Worm (Caenorhabditis elegans) whole organism, L1 larva: Measurements from ENCODE around the gene F53A2.1.

Experiments used
- F16B12.6 ChIP-seq: fragments of 150-350 bp; optimal IDR thresholded peaks from 2 replicates; lab custom pipeline; 2014; ENCODE audit warnings: missing biosample characterization, missing genetic modification characterization
- aha-1 ChIP-seq: fragments of 150-350 bp; optimal IDR thresholded peaks from 2 replicates; lab custom pipeline; 2014; ENCODE audit warnings: missing biosample characterization, missing genetic modification characterization
- alr-1 ChIP-seq: fragments of 200-800 bp; sonication (Bioruptor generic); optimal IDR thresholded peaks from 2 replicates; lab custom pipeline; 2018; ENCODE audit warnings: borderline replicate concordance, mild to moderate bottlenecking, missing genetic modification characterization, missing compliant biosample characterization
- blmp-1 ChIP-seq: fragments of 150-350 bp; optimal IDR thresholded peaks from 2 replicates; lab custom pipeline; 2014; ENCODE audit warnings: missing biosample characterization, missing genetic modification characterization
- ceh-63 ChIP-seq: fragments of 200-800 bp; sonication (Bioruptor generic); optimal IDR thresholded peaks from 2 replicates; lab custom pipeline; 2018; ENCODE audit warnings: mild to moderate bottlenecking, missing genetic modification characterization, missing compliant biosample characterization
- ceh-8 ChIP-seq: fragments of 200-800 bp; sonication (Bioruptor generic); optimal IDR thresholded peaks from 2 replicates; lab custom pipeline; 2018; ENCODE audit warnings: mild to moderate bottlenecking, missing genetic modification characterization, moderate library complexity, missing compliant biosample characterization
- ceh-82 ChIP-seq, 3 experiments: fragments of 150-350 bp in 1 of 3; sonication (generic microtip) in 2 of 3; optimal IDR thresholded peaks; 2 replicates each; lab custom pipeline; 2014 to 2017; ENCODE audit warnings: missing biosample characterization in 3 of 3, missing genetic modification characterization in 3 of 3
- dpl-1 ChIP-seq, 3 experiments: fragments of 150-350 bp in 2 of 3; sonication (generic microtip) in 1 of 3; optimal IDR thresholded peaks; 2 replicates each; lab custom pipeline; 2014 to 2017; ENCODE audit warnings: missing biosample characterization in 3 of 3, missing genetic modification characterization in 3 of 3, missing genetic modification reagents in 3 of 3
- dsc-1 ChIP-seq: sonication (generic microtip); optimal IDR thresholded peaks from 2 replicates; lab custom pipeline; 2016; ENCODE audit warnings: mild to moderate bottlenecking, missing genetic modification characterization, missing compliant biosample characterization
- efl-1 ChIP-seq, 4 experiments: fragments of 150-350 bp; optimal IDR thresholded peaks in 3 of 4; peaks in 1 of 4; 1 replicate in 1 of 4; 2 replicates in 3 of 4; lab custom pipeline; 2014; ENCODE audit warnings: missing biosample characterization in 2 of 4, missing genetic modification characterization in 2 of 4, missing genetic modification reagents in 2 of 4
- efl-3 ChIP-seq: fragments of 200-800 bp; sonication (Bioruptor generic); optimal IDR thresholded peaks from 2 replicates; lab custom pipeline; 2018; ENCODE audit warnings: mild to moderate bottlenecking, missing genetic modification characterization, missing compliant biosample characterization
- elt-3 ChIP-seq, 6 experiments: fragments of 150-350 bp in 1 of 6; sonication (generic microtip); optimal IDR thresholded peaks; 2 replicates each; lab custom pipeline; 2017 to 2018; ENCODE audit warnings: missing biosample characterization in 6 of 6, missing genetic modification characterization in 6 of 6, inconsistent platforms in 1 of 6
- fkh-4 ChIP-seq: sonication (generic microtip); optimal IDR thresholded peaks from 2 replicates; lab custom pipeline; 2016; ENCODE audit warnings: missing compliant biosample characterization, missing genetic modification characterization, borderline replicate concordance
- hlh-17 ChIP-seq: fragments of 200-800 bp; sonication (Bioruptor generic); optimal IDR thresholded peaks from 2 replicates; lab custom pipeline; 2018; ENCODE audit warnings: missing genetic modification characterization, mild to moderate bottlenecking, missing compliant biosample characterization, moderate library complexity, borderline replicate concordance
- hlh-4 ChIP-seq: sonication (generic microtip); optimal IDR thresholded peaks from 2 replicates; lab custom pipeline; 2016; ENCODE audit warnings: mild to moderate bottlenecking, missing genetic modification characterization, missing compliant biosample characterization
- lin-13 ChIP-seq: fragments of 150-350 bp; optimal IDR thresholded peaks from 2 replicates; lab custom pipeline; 2014; ENCODE audit warnings: missing biosample characterization, missing genetic modification reagents, missing genetic modification characterization
- lin-15B ChIP-seq: fragments of 150-350 bp; sonication (generic microtip); optimal IDR thresholded peaks from 3 replicates; lab custom pipeline; 2014; ENCODE audit warnings: missing biosample characterization, missing genetic modification characterization
- lin-35 ChIP-seq, 2 experiments: fragments of 150-350 bp; optimal IDR thresholded peaks; 2 replicates each; lab custom pipeline; 2014; ENCODE audit warnings: missing biosample characterization in 2 of 2, missing genetic modification characterization in 2 of 2, missing genetic modification reagents in 2 of 2
- lsy-2 ChIP-seq, 2 experiments: fragments of 150-350 bp; optimal IDR thresholded peaks; 2 replicates each; lab custom pipeline; 2014; ENCODE audit warnings: missing biosample characterization in 2 of 2, missing genetic modification characterization in 2 of 2
- nhr-12 ChIP-seq: sonication (generic microtip); optimal IDR thresholded peaks from 2 replicates; lab custom pipeline; 2017; ENCODE audit warnings: missing biosample characterization, missing genetic modification characterization
- nhr-20 ChIP-seq: sonication (generic microtip); optimal IDR thresholded peaks from 2 replicates; lab custom pipeline; 2016; ENCODE audit warnings: mild to moderate bottlenecking, missing genetic modification characterization, missing compliant biosample characterization
- nhr-47 ChIP-seq: sonication (generic microtip); optimal IDR thresholded peaks from 2 replicates; lab custom pipeline; 2016; ENCODE audit warnings: mild to moderate bottlenecking, missing genetic modification characterization, moderate library complexity, missing compliant biosample characterization
- nhr-71 ChIP-seq: sonication (generic microtip); optimal IDR thresholded peaks from 2 replicates; lab custom pipeline; 2016; ENCODE audit warnings: mild to moderate bottlenecking, missing genetic modification characterization, moderate library complexity, missing compliant biosample characterization
- nhr-76 ChIP-seq: sonication (generic microtip); optimal IDR thresholded peaks from 2 replicates; lab custom pipeline; 2017; ENCODE audit warnings: missing biosample characterization, missing genetic modification characterization
- nhr-85 ChIP-seq: sonication (generic microtip); peaks from one replicate; lab custom pipeline; 2016; ENCODE audit warnings: missing genetic modification characterization, inconsistent platforms, missing compliant biosample characterization
- nhr-90 ChIP-seq: sonication (generic microtip); optimal IDR thresholded peaks from 2 replicates; lab custom pipeline; 2016; ENCODE audit warnings: mild to moderate bottlenecking, missing genetic modification characterization, missing compliant biosample characterization; ENCODE audit not compliant: poor library complexity
- rnt-1 ChIP-seq: sonication (generic microtip); optimal IDR thresholded peaks from 2 replicates; lab custom pipeline; 2016; ENCODE audit warnings: mild to moderate bottlenecking, missing genetic modification characterization, moderate library complexity, missing compliant biosample characterization
- snu-23 ChIP-seq: sonication (generic microtip); optimal IDR thresholded peaks from 2 replicates; lab custom pipeline; 2016; ENCODE audit warnings: missing genetic modification characterization, missing compliant biosample characterization
- tbx-2 ChIP-seq: sonication (generic microtip); optimal IDR thresholded peaks from 2 replicates; lab custom pipeline; 2016; ENCODE audit warnings: missing genetic modification characterization, missing compliant biosample characterization
- tlp-1 ChIP-seq: fragments of 150-350 bp; optimal IDR thresholded peaks from 2 replicates; lab custom pipeline; 2014; ENCODE audit warnings: missing biosample characterization, missing genetic modification characterization
- unc-130 ChIP-seq: fragments of 150-350 bp; optimal IDR thresholded peaks from 2 replicates; lab custom pipeline; 2017; ENCODE audit warnings: missing biosample characterization, missing genetic modification characterization, inconsistent platforms
- unc-62 ChIP-seq: fragments of 150-350 bp; optimal IDR thresholded peaks from 2 replicates; lab custom pipeline; 2014; ENCODE audit warnings: missing biosample characterization, missing genetic modification reagents, missing genetic modification characterization
- vab-15 ChIP-seq: sonication (generic microtip); optimal IDR thresholded peaks from 2 replicates; lab custom pipeline; 2017; ENCODE audit warnings: missing genotype, mild to moderate bottlenecking, missing genetic modification characterization, missing compliant biosample characterization
- ztf-11 ChIP-seq, 2 experiments: sonication (generic microtip); optimal IDR thresholded peaks; 2 replicates each; lab custom pipeline; 2016 to 2017; ENCODE audit warnings: missing genetic modification characterization in 2 of 2, missing biosample characterization in 1 of 2, missing compliant biosample characterization in 1 of 2

Gene F53A2.1

ce11 chrIII:13343562-13344139 lies 19.0 kb upstream of the F53A2.1 start:
- no peak for TF ChIP-seq efl-1 (optimal IDR thresholded peaks at IDR 0.05; lab: Kevin White, UChicago)
- peak in 1 of 2 experiments; percentile 58 for TF ChIP-seq efl-1 (GFP tag; optimal IDR thresholded peaks at IDR 0.05 in 1 of 2; lab: Kevin White, UChicago)
- no peak for TF ChIP-seq ceh-8 (GFP tag; lab: Kevin White, UChicago)
- TF ChIP-seq ceh-63 = no peak

DNA sequence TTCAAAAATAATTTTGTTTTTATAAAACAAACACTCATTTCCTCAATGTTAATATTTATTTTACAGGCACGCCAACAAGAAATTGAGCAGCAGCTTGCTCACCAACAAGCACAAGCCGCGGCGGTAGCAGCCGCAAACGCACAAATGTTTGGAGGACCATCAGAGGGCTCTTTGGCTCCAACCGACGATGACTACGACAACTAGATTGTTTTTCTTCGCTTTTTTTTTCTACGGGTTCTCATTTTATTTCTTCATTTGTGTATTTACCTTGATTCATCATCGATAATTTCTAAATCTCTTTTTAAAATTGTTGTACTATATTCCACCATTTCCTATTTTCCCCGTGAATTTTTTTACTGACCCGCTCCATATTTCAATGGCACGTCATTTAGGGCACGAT lies 18.5 kb upstream of the F53A2.1 start, which contains the start of gene ife-1:
Gene ife-1, plus strand, starts transcription at position 301 of the 400 bp plus-strand sequence.
- no peak for TF ChIP-seq nhr-76 (tag; lab: Kevin White, UChicago)
- no peak for TF ChIP-seq hlh-17

DNA sequence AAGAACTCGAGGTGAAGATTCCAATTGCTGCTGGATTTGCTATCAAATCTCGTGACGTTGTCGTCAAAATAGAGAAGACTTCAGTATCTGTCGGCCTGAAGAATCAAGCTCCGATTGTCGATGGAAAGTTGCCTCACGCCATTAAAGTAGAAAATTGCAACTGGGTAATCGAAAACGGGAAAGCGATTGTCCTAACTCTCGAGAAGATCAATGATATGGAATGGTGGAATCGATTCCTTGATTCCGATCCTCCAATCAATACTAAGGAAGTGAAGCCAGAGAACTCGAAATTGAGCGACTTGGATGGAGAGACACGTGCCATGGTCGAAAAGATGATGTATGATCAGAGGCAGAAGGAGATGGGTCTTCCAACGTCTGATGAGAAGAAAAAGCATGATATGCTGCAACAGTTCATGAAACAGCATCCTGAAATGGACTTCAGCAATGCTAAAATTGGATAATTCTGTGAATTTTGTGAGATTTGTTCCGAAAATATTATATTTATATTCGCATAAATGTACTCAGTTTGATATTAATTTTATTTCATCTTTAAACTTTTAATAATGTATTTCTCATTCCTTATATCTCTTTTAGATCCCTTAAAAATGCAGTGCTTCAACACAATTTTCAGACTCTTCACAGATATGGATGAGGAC lies 17.6 kb upstream of the F53A2.1 start, which contains the start of gene dro-1:
Gene dro-1, plus strand, starts transcription at position 606 of the 656 bp plus-strand sequence.
- no peak for TF ChIP-seq ceh-82 (tag; optimal IDR thresholded peaks at IDR 0.05; lab: Kevin White, UChicago)
- TF ChIP-seq nhr-76 (tag; lab: Kevin White, UChicago) = no peak
- no peak for TF ChIP-seq tbx-2 (tag; lab: Kevin White, UChicago)
- TF ChIP-seq elt-3 (tag; optimal IDR thresholded peaks at IDR 0.05; lab: Kevin White, UChicago) = no peak
- TF ChIP-seq ceh-8 (GFP tag; lab: Kevin White, UChicago) = no peak
- no peak for TF ChIP-seq lin-35 (GFP tag; optimal IDR thresholded peaks at IDR 0.05; lab: Kevin White, UChicago)
- no peak for TF ChIP-seq nhr-12 (tag; lab: Kevin White, UChicago)

- TF ChIP-seq unc-62 (no peak), vab-15 (tag; lab: Kevin White, UChicago) (no peak), aha-1 (tag; lab: Kevin White, UChicago) (no peak), F16B12.6 (tag; lab: Kevin White, UChicago) (no peak), fkh-4 (tag; lab: Kevin White, UChicago) (no peak), lin-13 (GFP tag; lab: Kevin White, UChicago) (no peak)
These were observed 16.6 kb upstream of the F53A2.1 start, which contains the start of gene nud-1 for ce11 chrIII:13341275-13341626. TSS of gene nud-1 (plus strand) at chrIII:13341527.

DNA sequence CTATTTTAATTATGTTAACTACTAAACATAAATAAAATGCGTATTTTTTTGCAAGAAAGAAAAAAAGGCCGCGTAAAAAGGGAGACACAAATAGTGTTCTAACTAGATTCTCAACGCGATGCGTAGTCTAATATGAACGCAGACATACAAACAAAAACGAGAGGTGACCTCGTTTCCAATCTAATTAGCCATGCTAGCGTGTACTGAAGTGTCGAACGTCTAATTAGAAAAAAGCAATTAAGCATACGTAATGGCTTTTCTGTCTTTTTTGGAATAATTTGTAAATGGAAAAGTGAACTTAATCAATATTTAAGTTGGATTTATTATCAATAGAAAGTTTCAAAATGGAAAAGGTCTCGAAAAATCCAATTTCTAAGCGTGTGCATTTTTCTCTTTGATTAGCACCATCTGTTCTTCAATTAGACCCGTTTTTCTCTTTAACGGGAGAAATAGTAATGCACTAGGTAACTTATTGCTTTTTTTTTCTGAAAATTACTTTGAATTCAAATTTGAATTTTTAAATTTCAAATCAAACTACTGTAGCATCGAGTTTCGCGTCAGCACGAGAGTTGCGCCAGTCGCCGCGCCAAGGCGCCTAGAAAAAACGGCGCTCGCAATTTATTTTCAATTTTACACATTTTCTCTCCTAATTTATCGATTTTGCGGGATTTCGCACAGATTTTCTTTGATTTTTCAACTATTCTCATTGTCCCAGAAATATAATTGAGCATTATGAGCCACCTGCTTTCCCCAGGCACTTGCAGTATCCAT lies 16.1 kb upstream of the F53A2.1 start:
- TF ChIP-seq nhr-71 (tag; lab: Kevin White, UChicago) (peak; percentile 56), nhr-90 (peak; percentile 28), blmp-1 (tag; lab: Kevin White, UChicago) (peak; percentile 17), hlh-4 (tag; lab: Kevin White, UChicago) (no peak), lin-13 (GFP tag; lab: Kevin White, UChicago) (peak; percentile 34), nhr-20 (tag; lab: Kevin White, UChicago) (peak; percentile 20), unc-130 (tag; lab: Kevin White, UChicago) (no peak), lin-35 (GFP tag; optimal IDR thresholded peaks at IDR 0.05; lab: Kevin White, UChicago) (peak; percentile 65 to 83), dsc-1 (tag; lab: Kevin White, UChicago) (peak; percentile 66), efl-3 (GFP tag; lab: Kevin White, UChicago) (no peak), snu-23 (GFP tag; lab: Kevin White, UChicago) (peak; percentile 44), lin-15B (tag; lab: Kevin White, UChicago) (peak; percentile 20), alr-1 (no peak), dpl-1 (GFP tag; optimal IDR thresholded peaks at IDR 0.05; lab: Kevin White, UChicago) (peak; percentile 53 to 82 (median 78)), tlp-1 (tag; lab: Kevin White, UChicago) (no peak), ceh-82 (tag; optimal IDR thresholded peaks at IDR 0.05; lab: Kevin White, UChicago) (peak in 1 of 3 experiments; percentile 3), nhr-85 (tag; lab: Kevin White, UChicago) (no peak), ztf-11 (tag; optimal IDR thresholded peaks at IDR 0.05; lab: Kevin White, UChicago) (no peak), rnt-1 (tag; lab: Kevin White, UChicago) (peak; percentile 24), lsy-2 (tag; optimal IDR thresholded peaks at IDR 0.05; lab: Kevin White, UChicago) (peak; percentile 55 to 80), efl-1 (optimal IDR thresholded peaks at IDR 0.05; lab: Kevin White, UChicago) (peak; percentile 18 to 70), efl-1 (GFP tag; optimal IDR thresholded peaks at IDR 0.05 in 1 of 2; lab: Kevin White, UChicago) (peak; percentile 77 to 98), nhr-47 (tag; lab: Kevin White, UChicago) (peak; percentile 35)
- TF ChIP-seq, all 84 proteins: peak for 15
